Worm (Caenorhabditis elegans) whole organism, L4 larva: Measurements from ENCODE around the gene T06E6.15.

Experiments
- D1046.2 ChIP-seq: fragments of 200-800 bp; sonication (Bioruptor generic); IDR thresholded peaks from 2 replicates; pipeline ENCODE4 v1.3.6; 2022; ENCODE audit warnings: missing genetic modification characterization, missing compliant biosample characterization
- aly-2 ChIP-seq: sonication (generic microtip); optimal IDR thresholded peaks from 2 replicates; lab custom pipeline; 2018; ENCODE audit warnings: missing biosample characterization, missing genetic modification characterization
- ces-1 ChIP-seq: fragments of 150-350 bp; sonication (generic microtip); optimal IDR thresholded peaks from 4 replicates; lab custom pipeline; 2014; ENCODE audit warnings: missing biosample characterization, missing genetic modification reagents, missing genetic modification characterization
- fkh-10 ChIP-seq: fragments of 150-350 bp; optimal IDR thresholded peaks from 2 replicates; lab custom pipeline; 2014; ENCODE audit warnings: missing biosample characterization, missing genetic modification reagents, missing genetic modification characterization
- nhr-11 ChIP-seq: fragments of 150-350 bp; optimal IDR thresholded peaks from 2 replicates; lab custom pipeline; 2014; ENCODE audit warnings: missing biosample characterization, missing genetic modification characterization
- skn-1 ChIP-seq: fragments of 150-350 bp; optimal IDR thresholded peaks from 2 replicates; lab custom pipeline; 2014; ENCODE audit warnings: missing biosample characterization, missing genetic modification characterization
- unc-39 ChIP-seq: sonication (generic microtip); optimal IDR thresholded peaks from 2 replicates; lab custom pipeline; 2017; ENCODE audit warnings: missing biosample characterization, missing genetic modification characterization
- ztf-11 ChIP-seq: fragments of 150-350 bp; optimal IDR thresholded peaks from 2 replicates; lab custom pipeline; 2014; ENCODE audit warnings: missing biosample characterization, missing genetic modification characterization

- TF ChIP-seq unc-39 (tag; lab: Kevin White, UChicago) (no peak), skn-1 (tag; lab: Kevin White, UChicago) (no peak), aly-2 (tag; lab: Kevin White, UChicago) (no peak), nhr-11 (tag; lab: Kevin White, UChicago) (no peak), ztf-11 (tag; lab: Kevin White, UChicago) (no peak), fkh-10 (no peak), D1046.2 (GFP tag; lab: Robert Waterston, UW) (no peak), ces-1 (no peak)
These were observed 44.9 kb downstream of the T06E6.15 start, which contains the start of gene C29F3.7 for ce11 chrV:15354648-15355047.
